Fruit fly (Drosophila melanogaster) whole organism, embryonic: ENCODE data around the gene Hsp83.
A peak's percentile ranks its signal among the peaks of the same experiment; 100 is the strongest.

Experiments
- Aef1 ChIP-seq: fragments of 200-800 bp; sonication (Bioruptor generic); IDR thresholded peaks from 3 replicates; pipeline ENCODE4 v1.3.6; 2022; ENCODE audit warnings: missing biosample characterization, missing genetic modification characterization
- B-H2 ChIP-seq: fragments of 200-800 bp; sonication (Bioruptor generic); optimal IDR thresholded peaks from 2 replicates; lab custom pipeline; 2018; ENCODE audit warnings: missing biosample characterization, mild to moderate bottlenecking, missing genetic modification characterization
- Bdp1 ChIP-seq: fragments of 200-800 bp; sonication (Bioruptor generic); optimal IDR thresholded peaks from 3 replicates; lab custom pipeline; 2016; ENCODE audit warnings: missing biosample characterization, missing genetic modification characterization
- CG10462 ChIP-seq: fragments of 200-800 bp; sonication (Bioruptor generic); optimal IDR thresholded peaks from 2 replicates; lab custom pipeline; 2016; ENCODE audit warnings: missing biosample characterization, missing genetic modification characterization
- CG11696 ChIP-seq: fragments of 200-800 bp; sonication (Bioruptor generic); IDR thresholded peaks from 2 replicates; pipeline ENCODE4 v1.3.6; 2022; ENCODE audit warnings: missing biosample characterization, missing genetic modification characterization
- CG12236 ChIP-seq: fragments of 200-800 bp; sonication (Bioruptor generic); optimal IDR thresholded peaks from 2 replicates; lab custom pipeline; 2016; ENCODE audit warnings: missing biosample characterization, missing genetic modification characterization
- CG13424 ChIP-seq: fragments of 200-800 bp; sonication (Bioruptor generic); optimal IDR thresholded peaks from 2 replicates; lab custom pipeline; 2019; ENCODE audit warnings: missing biosample characterization, mild to moderate bottlenecking, missing genetic modification characterization, moderate library complexity
- CG14014 ChIP-seq: fragments of 200-800 bp; sonication (Bioruptor generic); IDR thresholded peaks from 2 replicates; pipeline ENCODE4 v1.3.6; 2022; ENCODE audit warnings: missing biosample characterization, missing genetic modification characterization
- CG15601 ChIP-seq: fragments of 200-800 bp; sonication (Bioruptor generic); optimal IDR thresholded peaks from 3 replicates; lab custom pipeline; 2019; ENCODE audit warnings: missing biosample characterization, mild to moderate bottlenecking, missing genetic modification characterization, moderate library complexity
- CG16813 ChIP-seq: fragments of 200-800 bp; sonication (Bioruptor generic); IDR thresholded peaks from 3 replicates; pipeline ENCODE4 v1.3.6; 2022; ENCODE audit warnings: missing biosample characterization, missing genetic modification characterization; ENCODE audit not compliant: partially characterized antibody
- CG1832 ChIP-seq: fragments of 200-800 bp; sonication (Bioruptor generic); optimal IDR thresholded peaks from 2 replicates; lab custom pipeline; 2017; ENCODE audit warnings: missing biosample characterization, mild to moderate bottlenecking, missing genetic modification characterization, inconsistent platforms
- CG18476 ChIP-seq: fragments of 200-800 bp; sonication (Bioruptor generic); optimal IDR thresholded peaks from 2 replicates; lab custom pipeline; 2016; ENCODE audit warnings: missing biosample characterization, mild to moderate bottlenecking, missing genetic modification characterization
- CG18619 ChIP-seq: fragments of 200-800 bp; sonication (Bioruptor generic); optimal IDR thresholded peaks from 3 replicates; lab custom pipeline; 2017; ENCODE audit warnings: missing biosample characterization, mild to moderate bottlenecking, missing genetic modification characterization
- CG2120 ChIP-seq: fragments of 200-800 bp; sonication (Bioruptor generic); optimal IDR thresholded peaks from 3 replicates; lab custom pipeline; 2016; ENCODE audit warnings: missing biosample characterization, missing genetic modification characterization
- CG32772 ChIP-seq: fragments of 200-800 bp; sonication (Bioruptor generic); IDR thresholded peaks from 2 replicates; pipeline ENCODE4 v1.3.6; 2022; ENCODE audit warnings: missing biosample characterization, missing genetic modification characterization
- CG34224 ChIP-seq: fragments of 200-800 bp; sonication (Bioruptor generic); IDR thresholded peaks from 3 replicates; pipeline ENCODE4 v1.3.6; 2022; ENCODE audit warnings: missing biosample characterization, missing genetic modification characterization; ENCODE audit not compliant: partially characterized antibody
- CG3847 ChIP-seq: fragments of 200-800 bp; sonication (Bioruptor generic); IDR thresholded peaks from 2 replicates; pipeline ENCODE4 v1.3.6; 2022; ENCODE audit warnings: missing biosample characterization, missing genetic modification characterization
- CG42726 ChIP-seq: fragments of 200-800 bp; sonication (Bioruptor generic); IDR thresholded peaks from 2 replicates; pipeline ENCODE4 v1.3.6; 2022; ENCODE audit warnings: missing biosample characterization, missing genetic modification characterization; ENCODE audit not compliant: partially characterized antibody
- CG4360 ChIP-seq: fragments of 200-800 bp; sonication (Bioruptor generic); IDR thresholded peaks from 2 replicates; pipeline ENCODE4 v1.3.6; 2022; ENCODE audit warnings: missing biosample characterization, missing genetic modification characterization
- CG5953 ChIP-seq: fragments of 200-800 bp; sonication (Bioruptor generic); IDR thresholded peaks from 2 replicates; pipeline ENCODE4 v1.3.6; 2022; ENCODE audit warnings: missing biosample characterization, missing genetic modification characterization
- CG6272 ChIP-seq: fragments of 200-800 bp; sonication (Bioruptor generic); IDR thresholded peaks from 2 replicates; pipeline ENCODE4 v1.3.6; 2022; ENCODE audit warnings: missing biosample characterization, missing genetic modification characterization
- CG7271 ChIP-seq: fragments of 200-800 bp; sonication (Bioruptor generic); optimal IDR thresholded peaks from 2 replicates; lab custom pipeline; 2018; ENCODE audit warnings: missing biosample characterization, mild to moderate bottlenecking, missing genetic modification characterization, moderate library complexity
- CG7745 ChIP-seq: fragments of 200-800 bp; sonication (Bioruptor generic); optimal IDR thresholded peaks from 2 replicates; lab custom pipeline; 2018; ENCODE audit warnings: missing biosample characterization, mild to moderate bottlenecking, missing genetic modification characterization, moderate library complexity
- CG8478 ChIP-seq: fragments of >200 bp; optimal IDR thresholded peaks from 2 replicates; lab custom pipeline; 2018
- CG8765 ChIP-seq: fragments of 200-800 bp; sonication (Bioruptor generic); IDR thresholded peaks from 2 replicates; pipeline ENCODE4 v1.3.6; 2022; ENCODE audit warnings: missing biosample characterization, missing genetic modification characterization
- Chrac-16 ChIP-seq: fragments of 200-800 bp; sonication (Bioruptor generic); optimal IDR thresholded peaks from 3 replicates; lab custom pipeline; 2016; ENCODE audit warnings: missing biosample characterization, missing genetic modification characterization
- D19B ChIP-seq: fragments of 200-800 bp; sonication (Bioruptor generic); optimal IDR thresholded peaks from 2 replicates; lab custom pipeline; 2017; ENCODE audit warnings: missing biosample characterization, mild to moderate bottlenecking, missing genetic modification characterization
- Fer3 ChIP-seq: fragments of 200-800 bp; sonication (Bioruptor generic); optimal IDR thresholded peaks from 2 replicates; lab custom pipeline; 2018; ENCODE audit warnings: missing biosample characterization, mild to moderate bottlenecking, missing genetic modification characterization, moderate library complexity
- H15 ChIP-seq: fragments of 200-800 bp; sonication (Bioruptor generic); IDR thresholded peaks from 3 replicates; pipeline ENCODE4 v1.3.6; 2022; ENCODE audit warnings: missing biosample characterization, missing genetic modification characterization
- Hand ChIP-seq: fragments of 200-800 bp; sonication (Bioruptor generic); optimal IDR thresholded peaks from 2 replicates; lab custom pipeline; 2017; ENCODE audit warnings: mild to moderate bottlenecking, missing biosample characterization, missing genetic modification reagents, missing genetic modification characterization
- Mes4 ChIP-seq: fragments of 200-800 bp; sonication (Bioruptor generic); optimal IDR thresholded peaks from 2 replicates; lab custom pipeline; 2016; ENCODE audit warnings: missing biosample characterization, missing genetic modification characterization
- Oli ChIP-seq: fragments of 200-800 bp; sonication (Bioruptor generic); optimal IDR thresholded peaks from 2 replicates; lab custom pipeline; 2018; ENCODE audit warnings: missing biosample characterization, mild to moderate bottlenecking, missing genetic modification characterization, moderate library complexity
- Six4 ChIP-seq: fragments of 200-800 bp; sonication (Bioruptor generic); optimal IDR thresholded peaks from 2 replicates; lab custom pipeline; 2016; ENCODE audit warnings: missing biosample characterization, missing genetic modification characterization
- az2 ChIP-seq: fragments of 200-800 bp; sonication (Bioruptor generic); optimal IDR thresholded peaks from 3 replicates; lab custom pipeline; 2016; ENCODE audit warnings: missing biosample characterization, missing genetic modification characterization
- cad ChIP-seq: fragments of >200 bp; optimal IDR thresholded peaks from 2 replicates; lab custom pipeline; 2017; ENCODE audit warnings: missing biosample characterization, missing genetic modification characterization
- danr ChIP-seq: fragments of 200-800 bp; sonication (Bioruptor generic); IDR thresholded peaks from 2 replicates; pipeline ENCODE4 v1.3.6; 2022; ENCODE audit warnings: missing biosample characterization, missing genetic modification characterization
- ewg ChIP-seq: fragments of 200-800 bp; sonication (Bioruptor generic); optimal IDR thresholded peaks from 3 replicates; lab custom pipeline; 2017; ENCODE audit warnings: mild to moderate bottlenecking, missing biosample characterization, missing genetic modification reagents, missing genetic modification characterization
- fu2 ChIP-seq: fragments of 200-800 bp; sonication (Bioruptor generic); optimal IDR thresholded peaks from 2 replicates; lab custom pipeline; 2016; ENCODE audit warnings: missing biosample characterization, missing genetic modification characterization
- gsb-n ChIP-seq: fragments of 200-800 bp; sonication (Bioruptor generic); optimal IDR thresholded peaks from 3 replicates; lab custom pipeline; 2018; ENCODE audit warnings: missing biosample characterization, mild to moderate bottlenecking, missing genetic modification characterization
- gt ChIP-seq: fragments of 200-800 bp; sonication (Bioruptor generic); IDR thresholded peaks from 2 replicates; pipeline ENCODE4 v1.3.6; 2022; ENCODE audit warnings: missing biosample characterization, missing genetic modification characterization
- inv ChIP-seq: fragments of 200-800 bp; sonication (Bioruptor generic); IDR thresholded peaks from 2 replicates; pipeline ENCODE4 v1.3.6; 2022; ENCODE audit warnings: missing biosample characterization, missing genetic modification characterization; ENCODE audit not compliant: partially characterized antibody
- nerfin-1 ChIP-seq: fragments of 200-800 bp; sonication (Bioruptor generic); optimal IDR thresholded peaks from 3 replicates; lab custom pipeline; 2019; ENCODE audit warnings: missing biosample characterization, mild to moderate bottlenecking, missing genetic modification characterization, moderate library complexity
- otp ChIP-seq: fragments of 200-800 bp; sonication (Bioruptor generic); IDR thresholded peaks from 3 replicates; pipeline ENCODE4, ENCODE4 v1.3.6; 2022; ENCODE audit warnings: missing biosample characterization, missing genetic modification characterization
- pho ChIP-seq: fragments of 200-800 bp; sonication (Bioruptor generic); optimal IDR thresholded peaks from 2 replicates; lab custom pipeline; 2016; ENCODE audit warnings: missing biosample characterization, missing genetic modification characterization
- run ChIP-seq: fragments of 200-800 bp; sonication (Bioruptor generic); optimal IDR thresholded peaks from 3 replicates; lab custom pipeline; 2018; ENCODE audit warnings: missing biosample characterization, mild to moderate bottlenecking, missing genetic modification characterization
- seq ChIP-seq: fragments of 200-800 bp; sonication (Bioruptor generic); IDR thresholded peaks from 2 replicates; pipeline ENCODE4 v1.3.6; 2022; ENCODE audit warnings: missing biosample characterization, missing genetic modification characterization
- sim ChIP-seq: fragments of 200-800 bp; sonication (Bioruptor generic); IDR thresholded peaks from 2 replicates; pipeline ENCODE4 v1.3.6; 2022; ENCODE audit warnings: missing biosample characterization, missing genetic modification characterization
- stwl ChIP-seq: fragments of 200-800 bp; sonication (Bioruptor generic); optimal IDR thresholded peaks from 3 replicates; lab custom pipeline; 2018; ENCODE audit warnings: missing biosample characterization, mild to moderate bottlenecking, missing genetic modification characterization, moderate library complexity
- tap ChIP-seq: fragments of 200-800 bp; optimal IDR thresholded peaks from 3 replicates; lab custom pipeline; 2019; ENCODE audit warnings: missing biosample characterization, mild to moderate bottlenecking, missing genetic modification characterization, moderate library complexity
- toy ChIP-seq: fragments of 200-800 bp; sonication (Bioruptor generic); IDR thresholded peaks from 2 replicates; pipeline ENCODE4 v1.3.6; 2022; ENCODE audit warnings: missing biosample characterization, missing genetic modification characterization
- trh ChIP-seq: fragments of 200-800 bp; sonication (Bioruptor generic); optimal IDR thresholded peaks from 2 replicates; lab custom pipeline; 2016; ENCODE audit warnings: missing biosample characterization, missing genetic modification characterization
- wek ChIP-seq: fragments of 200-800 bp; sonication (Bioruptor generic); optimal IDR thresholded peaks from 3 replicates; lab custom pipeline; 2018; ENCODE audit warnings: missing biosample characterization, mild to moderate bottlenecking, missing genetic modification characterization, moderate library complexity

The Hsp83 gene

DNA sequence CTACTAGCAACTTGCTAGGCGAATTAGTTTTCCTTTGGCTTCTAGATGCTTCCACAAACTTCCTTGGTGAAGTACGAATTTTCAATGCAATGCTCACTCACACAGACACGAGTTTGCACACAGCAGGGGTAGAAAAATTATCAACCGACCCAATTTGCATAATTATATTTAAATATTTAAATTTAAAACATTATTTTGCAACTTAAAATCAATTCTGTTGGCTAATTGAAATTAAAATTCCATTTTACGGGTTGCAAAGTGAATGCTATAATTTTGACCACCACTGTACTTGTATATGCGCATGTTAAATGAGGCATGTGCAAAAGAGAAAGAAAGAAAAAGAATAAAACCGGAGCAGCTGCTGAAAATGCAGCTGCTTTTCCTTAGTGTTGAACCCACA lies 1.3 kb downstream of the Hsp83 start (continued):
- TF ChIP-seq az2, result peak; percentile 91
- peak; percentile 29 for TF ChIP-seq pho
- TF ChIP-seq CG1832 (GFP tag; lab: Kevin White, UChicago), result no peak
- TF ChIP-seq gt, result peak; percentile 78
- TF ChIP-seq ewg (GFP tag; lab: Kevin White, UChicago), result peak; percentile 94
- peak; percentile 89 for TF ChIP-seq run
- TF ChIP-seq CG42726 (GFP tag; lab: Robert Waterston, UW), result no peak
- peak; percentile 92 for TF ChIP-seq tap (tag; lab: Kevin White, UChicago)
- peak; percentile 92; the same call in 2 of the 3 replicates for TF ChIP-seq otp (GFP tag; lab: Robert Waterston, UW)
- TF ChIP-seq CG14014 (GFP tag; lab: Robert Waterston, UW), result peak; percentile 94
- peak; percentile 71 for TF ChIP-seq CG4360 (GFP tag; lab: Robert Waterston, UW)
- peak; percentile 84 for TF ChIP-seq CG2120 (GFP tag; lab: Kevin White, UChicago)
- peak; percentile 79 for TF ChIP-seq D19B (GFP tag; lab: Kevin White, UChicago)
- TF ChIP-seq CG7745 (tag; lab: Kevin White, UChicago), result peak; percentile 56
- peak; percentile 85 for TF ChIP-seq danr (GFP tag; lab: Robert Waterston, UW)
- peak; percentile 80 for TF ChIP-seq CG10462 (GFP tag; lab: Kevin White, UChicago)
- peak; percentile 82 for TF ChIP-seq nerfin-1
- peak; percentile 88 for TF ChIP-seq CG3847 (GFP tag; lab: Robert Waterston, UW)
- TF ChIP-seq CG7271 (tag; lab: Kevin White, UChicago), result peak; percentile 92
- TF ChIP-seq stwl, result peak; percentile 50
- no peak for TF ChIP-seq CG8478 (lab: Kevin White, UChicago)
- TF ChIP-seq sim (GFP tag; lab: Robert Waterston, UW), result peak; percentile 92
- TF ChIP-seq wek (GFP tag; lab: Kevin White, UChicago), result peak; percentile 45
- TF ChIP-seq CG5953 (GFP tag; lab: Robert Waterston, UW), result peak; percentile 93
- TF ChIP-seq Fer3 (tag; lab: Kevin White, UChicago), result peak; percentile 96
- peak; percentile 68 for TF ChIP-seq trh (GFP tag; lab: Kevin White, UChicago)
- peak; percentile 89 for TF ChIP-seq CG15601
- peak; percentile 93 for TF ChIP-seq gsb-n (tag; lab: Kevin White, UChicago)
- TF ChIP-seq seq (GFP tag; lab: Robert Waterston, UW), result peak; percentile 95
- peak; percentile 90 for TF ChIP-seq Hand (GFP tag; lab: Kevin White, UChicago)
- peak; percentile 91 for TF ChIP-seq Six4 (GFP tag; lab: Kevin White, UChicago)
- TF ChIP-seq fu2 (GFP tag; lab: Kevin White, UChicago), result peak; percentile 14
- TF ChIP-seq B-H2 (GFP tag; lab: Kevin White, UChicago), result peak; percentile 58
- no peak for TF ChIP-seq CG12236 (GFP tag; lab: Kevin White, UChicago)
- peak; percentile 91 for TF ChIP-seq H15
- peak; percentile 81 for TF ChIP-seq CG6272 (GFP tag; lab: Robert Waterston, UW)
- TF ChIP-seq Chrac-16 (GFP tag; lab: Kevin White, UChicago), result peak; percentile 87
- peak; percentile 90 for TF ChIP-seq CG18619
- peak; percentile 93 for TF ChIP-seq CG13424
- no peak for TF ChIP-seq inv
- TF ChIP-seq Bdp1 (GFP tag; lab: Kevin White, UChicago), result peak; percentile 75
- TF ChIP-seq CG34224 (GFP tag; lab: Robert Waterston, UW), result no peak
- TF ChIP-seq cad (GFP tag; lab: Kevin White, UChicago), result no peak
- TF ChIP-seq toy (GFP tag; lab: Robert Waterston, UW), result peak; percentile 72
- TF ChIP-seq CG32772 (GFP tag; lab: Robert Waterston, UW), result peak; percentile 93
- peak; percentile 8 for TF ChIP-seq Mes4 (GFP tag; lab: Kevin White, UChicago)
- TF ChIP-seq Aef1 (GFP tag; lab: Robert Waterston, UW), result peak; percentile 93
- peak; percentile 93 for TF ChIP-seq Oli (tag; lab: Kevin White, UChicago)
- TF ChIP-seq CG16813 (GFP tag; lab: Robert Waterston, UW), result no peak
- TF ChIP-seq CG18476 (GFP tag; lab: Kevin White, UChicago), result peak; percentile 86
- peak; percentile 99 for TF ChIP-seq CG11696 (GFP tag; lab: Robert Waterston, UW)
- TF ChIP-seq CG8765 (GFP tag; lab: Robert Waterston, UW), result peak; percentile 81
